Worm (Caenorhabditis elegans): ENCODE data around the gene mrpl-48.

The mrpl-48 gene

ce11 chrV:5559882-5560281, 33.6 kb upstream of the mrpl-48 start:
- no peak for TF ChIP-seq C34B4.2 (tag; optimal IDR thresholded peaks at IDR 0.05)
- TF ChIP-seq ceh-82 (tag; optimal IDR thresholded peaks at IDR 0.05): no peak
- no peak for TF ChIP-seq hlh-4 (tag; optimal IDR thresholded peaks at IDR 0.05)
- no peak for TF ChIP-seq vab-15 (tag; optimal IDR thresholded peaks at IDR 0.05)
- no peak for TF ChIP-seq nhr-11 (tag; optimal IDR thresholded peaks at IDR 0.05)
- TF ChIP-seq ets-5 (GFP tag; IDR thresholded peaks at IDR 0.05): no peak
- no peak for TF ChIP-seq lsy-2 (tag; optimal IDR thresholded peaks at IDR 0.05)
- peak; percentile 26 for TF ChIP-seq lin-14 (GFP tag; optimal IDR thresholded peaks at IDR 0.05)
- no peak for TF ChIP-seq ztf-11 (tag; optimal IDR thresholded peaks at IDR 0.05)
- TF ChIP-seq efl-1 (optimal IDR thresholded peaks at IDR 0.05): no peak
- TF ChIP-seq efl-1 (GFP tag; optimal IDR thresholded peaks at IDR 0.05 in 1 of 2): no peak
- no peak for TF ChIP-seq mab-9 (GFP tag; IDR thresholded peaks at IDR 0.05)
- TF ChIP-seq sptf-1 (tag; optimal IDR thresholded peaks at IDR 0.05): no peak
- TF ChIP-seq elt-2 (tag; optimal IDR thresholded peaks at IDR 0.05): peak; percentile 88
- TF ChIP-seq grh-1 (GFP tag; IDR thresholded peaks at IDR 0.05): no peak
- no peak for TF ChIP-seq ces-1 (GFP tag; optimal IDR thresholded peaks at IDR 0.05)
- no peak for TF ChIP-seq C04F5.9 (tag; optimal IDR thresholded peaks at IDR 0.05)
- TF ChIP-seq ceh-8 (GFP tag; optimal IDR thresholded peaks at IDR 0.05): no peak
- peak; percentile 21 for TF ChIP-seq nhr-90 (tag; optimal IDR thresholded peaks at IDR 0.05; ENCODE audit: poor library complexity)
- TF ChIP-seq nhr-28 (tag; optimal IDR thresholded peaks at IDR 0.05): no peak
- TF ChIP-seq lin-35 (GFP tag; optimal IDR thresholded peaks at IDR 0.05): peak in 1 of 2 experiments; percentile 31
- no peak for TF ChIP-seq tlp-1 (tag; optimal IDR thresholded peaks at IDR 0.05)
- TF ChIP-seq F16B12.6 (tag; optimal IDR thresholded peaks at IDR 0.05): no peak
- no peak for TF ChIP-seq skn-1 (tag; optimal IDR thresholded peaks at IDR 0.05)
- no peak for TF ChIP-seq ztf-4 (tag; optimal IDR thresholded peaks at IDR 0.05)
- TF ChIP-seq jun-1 (tag; optimal IDR thresholded peaks at IDR 0.05): no peak
- TF ChIP-seq isw-1 (GFP tag; IDR thresholded peaks at IDR 0.05): no peak
- no peak for TF ChIP-seq sup-37 (GFP tag; optimal IDR thresholded peaks at IDR 0.05)
- no peak for TF ChIP-seq lir-3 (tag; optimal IDR thresholded peaks at IDR 0.05; ENCODE audit: poor library complexity)
- TF ChIP-seq pqm-1 (tag; optimal IDR thresholded peaks at IDR 0.05): peak; percentile 77
- TF ChIP-seq tbx-2 (tag; optimal IDR thresholded peaks at IDR 0.05): no peak
- no peak for TF ChIP-seq nhr-85 (tag)
- TF ChIP-seq unc-130 (tag; optimal IDR thresholded peaks at IDR 0.05): no peak
- TF ChIP-seq sox-4 (tag; optimal IDR thresholded peaks at IDR 0.05): no peak
- TF ChIP-seq nhr-12 (tag; optimal IDR thresholded peaks at IDR 0.05): no peak
- no peak for TF ChIP-seq rnt-1 (tag; optimal IDR thresholded peaks at IDR 0.05)
- TF ChIP-seq pax-3 (tag; optimal IDR thresholded peaks at IDR 0.05): no peak
- no peak for TF ChIP-seq elt-3 (tag; optimal IDR thresholded peaks at IDR 0.05)
- TF ChIP-seq pag-3 (tag; optimal IDR thresholded peaks at IDR 0.05; ENCODE audit: borderline replicate concordance, insufficient read depth): no peak
- no peak for TF ChIP-seq aly-2 (tag; optimal IDR thresholded peaks at IDR 0.05)
- no peak for TF ChIP-seq alr-1 (tag; optimal IDR thresholded peaks at IDR 0.05; ENCODE audit: borderline replicate concordance)
- no peak for TF ChIP-seq unc-30 (tag; optimal IDR thresholded peaks at IDR 0.05)
- no peak for TF ChIP-seq mdl-1 (tag; optimal IDR thresholded peaks at IDR 0.05)
- TF ChIP-seq lin-39 (tag; optimal IDR thresholded peaks at IDR 0.05): no peak

ce11 chrV:5567119-5567518, 26.4 kb upstream of the mrpl-48 start, which contains the start of gene C18C4.7:
Gene C18C4.7 (minus strand): TSS chrV:5567219.
- TF ChIP-seq lin-13 (GFP tag; optimal IDR thresholded peaks at IDR 0.05): no peak
- TF ChIP-seq nhr-20 (tag; optimal IDR thresholded peaks at IDR 0.05): no peak
- TF ChIP-seq nhr-19 (GFP tag; conservative IDR thresholded peaks at IDR 0.05): no peak
- TF ChIP-seq dsc-1 (tag; optimal IDR thresholded peaks at IDR 0.05): no peak
- no peak for TF ChIP-seq lin-14 (GFP tag; optimal IDR thresholded peaks at IDR 0.05)
- no peak for TF ChIP-seq zip-4 (GFP tag; optimal IDR thresholded peaks at IDR 0.05)
